Worm (Caenorhabditis elegans) whole organism, L1 larva: Measurements from ENCODE around the gene K09E3.7.

Experiments
- F16B12.6 ChIP-seq: fragments of 150-350 bp; optimal IDR thresholded peaks from 2 replicates; lab custom pipeline; 2014; ENCODE audit warnings: missing biosample characterization, missing genetic modification characterization
- Y116A8C.19 ChIP-seq: sonication (generic microtip); optimal IDR thresholded peaks from 2 replicates; lab custom pipeline; 2016; ENCODE audit warnings: missing compliant biosample characterization, missing genetic modification characterization, borderline replicate concordance
- aly-2 ChIP-seq: fragments of 150-350 bp; optimal IDR thresholded peaks from 2 replicates; lab custom pipeline; 2014; ENCODE audit warnings: missing biosample characterization, missing genetic modification characterization
- ceh-63 ChIP-seq: fragments of 200-800 bp; sonication (Bioruptor generic); optimal IDR thresholded peaks from 2 replicates; lab custom pipeline; 2018; ENCODE audit warnings: mild to moderate bottlenecking, missing genetic modification characterization, missing compliant biosample characterization
- ces-1 ChIP-seq: fragments of 150-350 bp; optimal IDR thresholded peaks from 2 replicates; lab custom pipeline; 2014; ENCODE audit warnings: missing biosample characterization, missing genetic modification reagents, missing genetic modification characterization
- dpl-1 ChIP-seq, 3 experiments: fragments of 150-350 bp in 2 of 3; sonication (generic microtip) in 1 of 3; optimal IDR thresholded peaks; 2 replicates each; lab custom pipeline; 2014 to 2017; ENCODE audit warnings: missing biosample characterization in 3 of 3, missing genetic modification characterization in 3 of 3, missing genetic modification reagents in 3 of 3
- efl-1 ChIP-seq, 4 experiments: fragments of 150-350 bp; optimal IDR thresholded peaks in 3 of 4; peaks in 1 of 4; 1 replicate in 1 of 4; 2 replicates in 3 of 4; lab custom pipeline; 2014; ENCODE audit warnings: missing biosample characterization in 2 of 4, missing genetic modification characterization in 2 of 4, missing genetic modification reagents in 2 of 4
- egl-13 ChIP-seq: sonication (generic microtip); optimal IDR thresholded peaks from 2 replicates; lab custom pipeline; 2016; ENCODE audit warnings: missing genotype, missing genetic modification reagents, missing genetic modification characterization, missing compliant biosample characterization
- fkh-10 ChIP-seq: sonication (generic microtip); optimal IDR thresholded peaks from 2 replicates; lab custom pipeline; 2017; ENCODE audit warnings: missing biosample characterization, missing genetic modification reagents, missing genetic modification characterization
- fkh-8 ChIP-seq: sonication (generic microtip); optimal IDR thresholded peaks from 2 replicates; lab custom pipeline; 2016; ENCODE audit warnings: mild to moderate bottlenecking, missing genetic modification characterization, missing compliant biosample characterization
- fos-1 ChIP-seq: fragments of 150-350 bp; optimal IDR thresholded peaks from 2 replicates; lab custom pipeline; 2014; ENCODE audit warnings: missing biosample characterization, missing genetic modification characterization
- grh-1 ChIP-seq: fragments of 200-800 bp; sonication (Bioruptor generic); IDR thresholded peaks from 2 replicates; pipeline ENCODE4 v1.3.6; 2022; ENCODE audit warnings: missing genetic modification reagents, missing genetic modification characterization, missing compliant biosample characterization
- hpl-2 ChIP-seq: fragments of 150-350 bp; optimal IDR thresholded peaks from 2 replicates; lab custom pipeline; 2014; ENCODE audit warnings: missing biosample characterization, missing genetic modification reagents, missing genetic modification characterization
- irx-1 ChIP-seq: sonication (generic microtip); optimal IDR thresholded peaks from 2 replicates; lab custom pipeline; 2016; ENCODE audit warnings: missing genetic modification characterization, missing compliant biosample characterization
- jun-1 ChIP-seq: fragments of 150-350 bp; optimal IDR thresholded peaks from 2 replicates; lab custom pipeline; 2014; ENCODE audit warnings: missing biosample characterization, missing genetic modification reagents, missing genetic modification characterization
- lin-13 ChIP-seq: fragments of 150-350 bp; optimal IDR thresholded peaks from 2 replicates; lab custom pipeline; 2014; ENCODE audit warnings: missing biosample characterization, missing genetic modification reagents, missing genetic modification characterization
- lin-15B ChIP-seq: fragments of 150-350 bp; sonication (generic microtip); optimal IDR thresholded peaks from 3 replicates; lab custom pipeline; 2014; ENCODE audit warnings: missing biosample characterization, missing genetic modification characterization
- lin-35 ChIP-seq, 2 experiments: fragments of 150-350 bp; optimal IDR thresholded peaks; 2 replicates each; lab custom pipeline; 2014; ENCODE audit warnings: missing biosample characterization in 2 of 2, missing genetic modification characterization in 2 of 2, missing genetic modification reagents in 2 of 2
- lin-39 ChIP-seq: fragments of 150-350 bp; optimal IDR thresholded peaks from 2 replicates; lab custom pipeline; 2014; ENCODE audit warnings: missing biosample characterization, missing genetic modification reagents, missing genetic modification characterization
- mdl-1 ChIP-seq, 2 experiments: fragments of 150-350 bp; optimal IDR thresholded peaks; 2 replicates each; lab custom pipeline; 2014 to 2017; ENCODE audit warnings: missing biosample characterization in 2 of 2, missing genetic modification characterization in 2 of 2, inconsistent platforms in 1 of 2
- mef-2 ChIP-seq: fragments of 150-350 bp; optimal IDR thresholded peaks from 2 replicates; lab custom pipeline; 2014; ENCODE audit warnings: missing biosample characterization, missing genetic modification characterization
- mep-1 ChIP-seq: fragments of 150-350 bp; optimal IDR thresholded peaks from 2 replicates; lab custom pipeline; 2014; ENCODE audit warnings: missing biosample characterization, missing genetic modification characterization
- nhr-11 ChIP-seq: fragments of 150-350 bp; optimal IDR thresholded peaks from 2 replicates; lab custom pipeline; 2014; ENCODE audit warnings: missing biosample characterization, missing genetic modification characterization
- nhr-19 ChIP-seq: fragments of 200-800 bp; sonication (Bioruptor generic); conservative IDR thresholded peaks from 2 replicates; pipeline ENCODE4 v1.3.6; 2022; ENCODE audit warnings: missing genetic modification characterization, missing compliant biosample characterization
- nhr-237 ChIP-seq: fragments of 150-350 bp; optimal IDR thresholded peaks from 2 replicates; lab custom pipeline; 2014; ENCODE audit warnings: missing biosample characterization, missing genetic modification characterization
- nhr-47 ChIP-seq: sonication (generic microtip); optimal IDR thresholded peaks from 2 replicates; lab custom pipeline; 2016; ENCODE audit warnings: mild to moderate bottlenecking, missing genetic modification characterization, moderate library complexity, missing compliant biosample characterization
- nhr-76 ChIP-seq: sonication (generic microtip); optimal IDR thresholded peaks from 2 replicates; lab custom pipeline; 2017; ENCODE audit warnings: missing biosample characterization, missing genetic modification characterization
- nhr-85 ChIP-seq: sonication (generic microtip); peaks from one replicate; lab custom pipeline; 2016; ENCODE audit warnings: missing genetic modification characterization, inconsistent platforms, missing compliant biosample characterization
- rnt-1 ChIP-seq: sonication (generic microtip); optimal IDR thresholded peaks from 2 replicates; lab custom pipeline; 2016; ENCODE audit warnings: mild to moderate bottlenecking, missing genetic modification characterization, moderate library complexity, missing compliant biosample characterization
- snpc-4 ChIP-seq: fragments of 150-350 bp; optimal IDR thresholded peaks from 2 replicates; lab custom pipeline; 2014; ENCODE audit warnings: missing biosample characterization, missing genetic modification characterization
- sox-4 ChIP-seq: sonication (generic microtip); optimal IDR thresholded peaks from 2 replicates; lab custom pipeline; 2016; ENCODE audit warnings: missing genetic modification characterization, missing compliant biosample characterization
- sup-37 ChIP-seq: fragments of 200-800 bp; sonication (Bioruptor generic); optimal IDR thresholded peaks from 2 replicates; lab custom pipeline; 2018; ENCODE audit warnings: mild to moderate bottlenecking, missing genetic modification characterization, missing compliant biosample characterization
- swsn-7 ChIP-seq: sonication (generic microtip); optimal IDR thresholded peaks from 2 replicates; lab custom pipeline; 2016; ENCODE audit warnings: missing genetic modification characterization, missing compliant biosample characterization
- unc-130 ChIP-seq: fragments of 150-350 bp; optimal IDR thresholded peaks from 2 replicates; lab custom pipeline; 2017; ENCODE audit warnings: missing biosample characterization, missing genetic modification characterization, inconsistent platforms
- unc-62 ChIP-seq: fragments of 150-350 bp; optimal IDR thresholded peaks from 2 replicates; lab custom pipeline; 2014; ENCODE audit warnings: missing biosample characterization, missing genetic modification reagents, missing genetic modification characterization
- unc-86 ChIP-seq: sonication (generic microtip); optimal IDR thresholded peaks from 2 replicates; lab custom pipeline; 2016; ENCODE audit warnings: missing genetic modification characterization, missing compliant biosample characterization
- unc-98 ChIP-seq: fragments of 200-800 bp; sonication (Bioruptor generic); IDR thresholded peaks from 2 replicates; pipeline ENCODE4 v1.3.6; 2022; ENCODE audit warnings: missing genetic modification characterization, missing compliant biosample characterization
- xbp-1 ChIP-seq: sonication (generic microtip); optimal IDR thresholded peaks from 2 replicates; lab custom pipeline; 2016; ENCODE audit warnings: missing genetic modification characterization, missing compliant biosample characterization
- ztf-11 ChIP-seq, 2 experiments: sonication (generic microtip); optimal IDR thresholded peaks; 2 replicates each; lab custom pipeline; 2016 to 2017; ENCODE audit warnings: missing genetic modification characterization in 2 of 2, missing biosample characterization in 1 of 2, missing compliant biosample characterization in 1 of 2

K09E3.7 gene

DNA sequence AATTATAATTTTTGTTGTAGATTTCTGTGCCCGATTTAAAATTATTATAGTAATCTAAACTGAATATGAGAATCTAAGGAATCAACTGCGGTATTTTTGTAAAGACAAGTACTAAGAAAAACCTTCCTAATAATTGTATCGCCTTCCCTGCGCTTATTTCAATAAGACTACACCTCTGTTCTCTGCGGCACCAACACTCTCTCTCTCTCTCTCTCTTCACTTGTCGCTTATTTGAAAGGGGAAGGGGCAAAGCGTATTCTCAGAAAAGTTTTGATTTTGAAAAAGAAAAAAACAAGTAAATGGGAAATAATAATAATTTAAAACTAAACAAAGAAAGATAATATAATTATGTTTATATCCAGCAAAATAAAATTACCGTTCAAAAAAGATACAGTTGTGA is 46.9 kb upstream of the K09E3.7 start (continued):
- TF ChIP-seq nhr-47 (tag; lab: Kevin White, UChicago) = peak; percentile 85
- TF ChIP-seq fkh-10 (GFP tag; lab: Kevin White, UChicago) = peak; percentile 35
- peak; percentile 49 for TF ChIP-seq sox-4 (tag; lab: Kevin White, UChicago)
- TF ChIP-seq jun-1 (tag; lab: Kevin White, UChicago) = peak; percentile 86
- peak; percentile 57 for TF ChIP-seq lin-13
- peak; percentile 54 for TF ChIP-seq unc-86
- peak in 1 of 2 experiments; percentile 48 for TF ChIP-seq mdl-1 (tag; optimal IDR thresholded peaks at IDR 0.05; lab: Kevin White, UChicago)
- TF ChIP-seq rnt-1 = peak; percentile 85
- no peak for TF ChIP-seq aly-2
- TF ChIP-seq nhr-237 (tag; lab: Kevin White, UChicago) = peak; percentile 68
- peak; percentile 53 for TF ChIP-seq fkh-8 (tag; lab: Kevin White, UChicago)
- TF ChIP-seq xbp-1 (tag; lab: Kevin White, UChicago) = peak; percentile 51
- TF ChIP-seq lin-39 (tag; lab: Kevin White, UChicago) = peak; percentile 67
- TF ChIP-seq dpl-1 (GFP tag; optimal IDR thresholded peaks at IDR 0.05; lab: Kevin White, UChicago) = peak in 1 of 3 experiments; percentile 23
- peak; percentile 78 for TF ChIP-seq nhr-11
- TF ChIP-seq grh-1 (GFP tag; lab: Robert Waterston, UW) = no peak
- peak; percentile 15 for TF ChIP-seq hpl-2 (GFP tag; lab: Kevin White, UChicago)
- peak; percentile 41 for TF ChIP-seq snpc-4 (tag; lab: Kevin White, UChicago)

DNA sequence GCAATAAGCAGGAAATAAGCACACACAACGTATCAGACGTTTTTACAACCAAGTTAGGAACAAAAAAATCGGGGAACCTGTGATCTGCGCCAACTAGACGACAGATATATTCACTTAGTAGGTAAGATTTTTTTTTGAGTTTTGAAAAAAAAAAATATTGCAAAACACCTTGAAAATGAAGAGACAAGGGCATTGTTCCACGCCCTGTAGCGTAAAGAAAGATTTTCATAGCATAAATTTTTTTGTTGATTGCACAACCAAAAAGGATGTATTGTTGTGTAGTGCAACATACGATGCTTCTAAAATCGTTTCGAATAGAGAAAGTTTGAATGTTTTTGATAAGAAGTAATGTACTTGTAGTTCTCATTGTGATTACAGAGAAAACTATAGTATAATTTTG is 45.8 kb upstream of the K09E3.7 start:
- TF ChIP-seq efl-1 (optimal IDR thresholded peaks at IDR 0.05; lab: Kevin White, UChicago) (no peak), efl-1 (GFP tag; optimal IDR thresholded peaks at IDR 0.05 in 1 of 2; lab: Kevin White, UChicago) (peak in 1 of 2 experiments; percentile 54), nhr-76 (tag; lab: Kevin White, UChicago) (no peak)

ce11 chrX:17178239-17178638 is 43.9 kb upstream of the K09E3.7 start, which contains the start of gene B0302.2:
TSS of gene B0302.2 (plus strand) at chrX:17178539.
- TF ChIP-seq mef-2 (no peak), grh-1 (GFP tag; lab: Robert Waterston, UW) (no peak), nhr-19 (GFP tag; lab: Robert Waterston, UW) (no peak), rnt-1 (no peak), ceh-63 (no peak), hpl-2 (GFP tag; lab: Kevin White, UChicago) (no peak), dpl-1 (GFP tag; optimal IDR thresholded peaks at IDR 0.05; lab: Kevin White, UChicago) (no peak), mdl-1 (tag; optimal IDR thresholded peaks at IDR 0.05; lab: Kevin White, UChicago) (no peak), unc-62 (GFP tag; lab: Kevin White, UChicago) (no peak), egl-13 (tag; lab: Kevin White, UChicago) (no peak), fos-1 (tag; lab: Kevin White, UChicago) (no peak), fkh-8 (tag; lab: Kevin White, UChicago) (no peak), efl-1 (optimal IDR thresholded peaks at IDR 0.05; lab: Kevin White, UChicago) (no peak), efl-1 (GFP tag; optimal IDR thresholded peaks at IDR 0.05 in 1 of 2; lab: Kevin White, UChicago) (no peak), sup-37 (no peak), unc-98 (GFP tag; lab: Robert Waterston, UW) (no peak), fkh-10 (GFP tag; lab: Kevin White, UChicago) (no peak), nhr-85 (tag; lab: Kevin White, UChicago) (no peak), ces-1 (GFP tag; lab: Kevin White, UChicago) (no peak), snpc-4 (tag; lab: Kevin White, UChicago) (no peak)

DNA sequence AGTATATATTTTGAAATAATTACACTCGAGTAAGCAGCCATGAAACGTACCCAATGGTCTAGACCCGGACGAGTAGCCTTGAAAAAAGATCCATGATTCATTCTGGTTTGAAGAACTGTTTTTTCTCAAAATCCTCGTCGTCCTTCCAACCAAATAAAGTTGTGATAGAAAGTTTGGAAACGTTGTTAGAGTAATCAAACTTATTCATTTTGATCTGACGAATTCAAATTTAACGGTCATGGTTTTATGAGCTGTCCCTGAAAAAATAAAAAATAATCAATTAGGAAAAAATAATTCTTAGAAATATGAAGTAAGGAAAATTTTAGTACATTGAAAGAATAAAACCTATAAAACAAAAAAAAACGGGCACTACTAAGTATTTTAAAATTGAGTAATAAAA is 42.4 kb upstream of the K09E3.7 start, which contains the start of gene B0302.4:
B0302.4 (minus strand) TSS at position 101 of the 400 bp plus-strand sequence.
- TF ChIP-seq egl-13 (tag; lab: Kevin White, UChicago) = no peak
- TF ChIP-seq lin-15B (tag; lab: Kevin White, UChicago) = no peak
- TF ChIP-seq mep-1 (tag; lab: Kevin White, UChicago) = no peak
- no peak for TF ChIP-seq snpc-4 (tag; lab: Kevin White, UChicago)

DNA sequence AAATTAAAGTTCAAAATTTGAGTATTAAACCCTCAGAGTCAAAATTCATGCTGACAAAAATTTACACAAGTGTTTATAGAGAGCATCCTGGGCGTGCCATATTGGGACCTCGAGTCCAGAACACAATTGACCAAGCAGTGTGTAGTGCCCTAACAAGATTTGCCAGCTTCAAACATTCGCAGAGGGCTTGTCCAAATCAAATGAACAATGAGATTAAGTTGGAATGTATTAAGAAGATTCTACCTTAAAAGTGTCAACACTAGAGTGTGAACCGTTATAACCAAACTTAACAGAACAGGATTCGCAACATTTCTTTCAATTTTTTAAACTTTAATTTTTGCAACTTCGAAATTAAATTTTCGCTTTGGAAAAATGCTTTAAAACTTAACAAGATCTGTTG is 36.1 kb upstream of the K09E3.7 start:
- TF ChIP-seq irx-1 (tag; lab: Kevin White, UChicago) = no peak
- TF ChIP-seq ztf-11 (tag; optimal IDR thresholded peaks at IDR 0.05; lab: Kevin White, UChicago) = no peak
- TF ChIP-seq unc-62 (GFP tag; lab: Kevin White, UChicago) = no peak
- TF ChIP-seq F16B12.6 (tag; lab: Kevin White, UChicago) = no peak
- TF ChIP-seq Y116A8C.19 (tag; lab: Kevin White, UChicago) = no peak
- TF ChIP-seq sox-4 (tag; lab: Kevin White, UChicago) = no peak
- TF ChIP-seq swsn-7 (tag; lab: Kevin White, UChicago) = no peak
- TF ChIP-seq rnt-1 = no peak
- no peak for TF ChIP-seq lin-35 (GFP tag; optimal IDR thresholded peaks at IDR 0.05; lab: Kevin White, UChicago)
- TF ChIP-seq unc-130 = no peak
